Worm (Caenorhabditis elegans): ENCODE data around the gene rme-1.

rme-1 gene

DNA sequence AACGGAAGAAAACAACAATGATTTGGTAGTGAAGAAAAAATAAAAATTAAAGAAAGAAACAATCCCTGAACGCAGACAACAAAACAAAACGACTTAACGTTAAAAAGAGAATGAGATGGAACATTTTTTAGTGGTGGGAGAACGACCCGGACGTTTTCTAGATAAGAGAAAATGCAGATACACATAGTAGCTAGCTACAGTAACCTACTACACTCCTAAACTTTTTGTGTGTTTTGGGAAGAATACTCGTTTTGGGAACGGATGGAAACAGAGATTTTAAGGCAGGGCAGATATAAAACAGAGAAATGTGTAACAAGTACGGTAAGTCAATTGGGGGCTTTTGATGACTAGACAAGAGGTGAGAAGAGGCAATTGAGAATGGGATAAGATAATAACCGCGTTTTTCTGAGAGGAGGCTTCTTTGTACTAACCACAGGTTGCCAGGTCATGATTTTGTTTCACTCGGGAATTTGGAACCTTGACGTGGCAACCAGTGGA is 14.1 kb downstream of the rme-1 start:
- TF ChIP-seq nhr-43 (tag; optimal IDR thresholded peaks at IDR 0.05; ENCODE audit: poor library complexity, severe bottlenecking) (peak; percentile 71), ama-1 (optimal IDR thresholded peaks at IDR 0.05) (peak; percentile 40), jun-1 (tag; optimal IDR thresholded peaks at IDR 0.05) (peak; percentile 6), elt-3 (tag; optimal IDR thresholded peaks at IDR 0.05) (peak in 1 of 3 experiments; percentile 15), daf-12 (tag; optimal IDR thresholded peaks at IDR 0.05) (no peak), hmg-11 (tag; optimal IDR thresholded peaks at IDR 0.05) (peak; percentile 8), aly-2 (tag; optimal IDR thresholded peaks at IDR 0.05) (peak; percentile 27), lin-39 (tag; optimal IDR thresholded peaks at IDR 0.05) (no peak), elt-2 (tag; optimal IDR thresholded peaks at IDR 0.05) (peak; percentile 38), nhr-23 (tag; optimal IDR thresholded peaks at IDR 0.05) (peak; percentile 14), sea-2 (GFP tag; optimal IDR thresholded peaks at IDR 0.05) (no peak), egl-5 (tag; optimal IDR thresholded peaks at IDR 0.05) (no peak), ceh-82 (tag; optimal IDR thresholded peaks at IDR 0.05) (no peak), nhr-28 (tag; optimal IDR thresholded peaks at IDR 0.05) (no peak), pqm-1 (tag; optimal IDR thresholded peaks at IDR 0.05) (no peak), nfya-1 (tag; optimal IDR thresholded peaks at IDR 0.05; ENCODE audit: insufficient read depth) (no peak), nhr-12 (tag; optimal IDR thresholded peaks at IDR 0.05) (no peak)

DNA sequence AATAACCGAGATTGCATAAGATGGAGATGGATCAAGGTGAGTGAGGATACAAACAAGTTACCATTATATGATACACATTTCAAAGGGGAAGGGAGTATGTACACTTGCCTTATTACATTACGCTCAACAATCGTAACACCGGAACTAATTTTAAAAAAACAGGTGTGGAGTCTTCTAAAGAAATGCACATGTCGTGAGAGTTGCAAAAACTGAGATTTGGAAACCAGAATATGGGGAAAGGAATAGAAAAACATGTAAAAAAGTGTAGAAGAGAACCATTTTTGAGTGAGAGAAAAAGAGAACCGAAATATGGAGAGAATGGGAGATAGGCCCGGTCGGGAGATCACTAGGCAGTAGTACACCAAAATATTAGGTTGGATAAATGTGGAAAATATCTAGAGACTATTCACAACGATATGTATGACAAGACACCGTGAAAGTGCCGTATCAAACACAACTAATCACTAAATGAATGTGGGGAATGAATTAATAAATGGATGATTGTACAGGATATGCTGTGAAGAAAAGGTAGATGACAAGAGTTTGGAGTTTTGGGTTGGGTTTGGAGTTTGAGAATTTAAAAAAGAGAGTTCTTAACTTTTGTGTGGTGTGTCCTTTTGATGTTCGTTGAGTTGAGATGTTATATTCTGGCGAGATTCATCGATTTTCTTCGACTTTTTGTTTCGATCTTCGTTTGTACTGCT is 14.8 kb downstream of the rme-1 start:
- no peak for TF ChIP-seq ztf-11 (tag; optimal IDR thresholded peaks at IDR 0.05)
- TF ChIP-seq lin-15B (tag; optimal IDR thresholded peaks at IDR 0.05): no peak
- no peak for TF ChIP-seq nfya-1 (tag; optimal IDR thresholded peaks at IDR 0.05; ENCODE audit: insufficient read depth)
- peak; percentile 66 for TF ChIP-seq ztf-4 (tag; optimal IDR thresholded peaks at IDR 0.05)
- TF ChIP-seq elt-2 (tag; optimal IDR thresholded peaks at IDR 0.05): no peak
- TF ChIP-seq egl-27 (tag; optimal IDR thresholded peaks at IDR 0.05): no peak
- TF ChIP-seq lsy-12 (tag; optimal IDR thresholded peaks at IDR 0.05): no peak
- TF ChIP-seq lin-39 (tag; optimal IDR thresholded peaks at IDR 0.05): no peak
- TF ChIP-seq skn-1 (tag; optimal IDR thresholded peaks at IDR 0.05): no peak
- no peak for TF ChIP-seq nhr-12 (tag; optimal IDR thresholded peaks at IDR 0.05)
- TF ChIP-seq hmg-11 (tag; optimal IDR thresholded peaks at IDR 0.05): no peak
- no peak for TF ChIP-seq ZK546.5 (tag; optimal IDR thresholded peaks at IDR 0.05)
- no peak for TF ChIP-seq zag-1 (tag; optimal IDR thresholded peaks at IDR 0.05)
- TF ChIP-seq R02D3.7 (tag; optimal IDR thresholded peaks at IDR 0.05): no peak
- TF ChIP-seq mml-1 (tag; optimal IDR thresholded peaks at IDR 0.05): no peak
- peak; percentile 77 for TF ChIP-seq nhr-43 (tag; optimal IDR thresholded peaks at IDR 0.05; ENCODE audit: poor library complexity, severe bottlenecking)

DNA sequence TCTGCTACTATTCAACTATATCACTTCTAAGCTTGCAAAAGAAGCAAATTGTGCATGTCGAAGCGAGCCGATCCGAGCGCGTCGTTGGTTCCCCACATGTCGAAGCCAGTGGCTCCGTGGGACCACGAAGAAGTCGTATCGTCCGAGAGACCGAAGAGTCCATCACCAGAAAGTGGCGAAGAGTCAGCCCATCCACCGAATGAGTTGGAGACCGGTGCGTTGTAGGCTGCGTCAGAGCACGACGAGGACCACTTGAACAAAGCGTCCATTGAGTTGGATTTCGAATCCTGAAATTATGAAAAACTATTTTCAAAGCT is 15.3 kb downstream of the rme-1 start:
- peak; percentile 79 for TF ChIP-seq ama-1 (optimal IDR thresholded peaks at IDR 0.05)
- TF ChIP-seq daf-12 (tag; optimal IDR thresholded peaks at IDR 0.05): no peak

DNA sequence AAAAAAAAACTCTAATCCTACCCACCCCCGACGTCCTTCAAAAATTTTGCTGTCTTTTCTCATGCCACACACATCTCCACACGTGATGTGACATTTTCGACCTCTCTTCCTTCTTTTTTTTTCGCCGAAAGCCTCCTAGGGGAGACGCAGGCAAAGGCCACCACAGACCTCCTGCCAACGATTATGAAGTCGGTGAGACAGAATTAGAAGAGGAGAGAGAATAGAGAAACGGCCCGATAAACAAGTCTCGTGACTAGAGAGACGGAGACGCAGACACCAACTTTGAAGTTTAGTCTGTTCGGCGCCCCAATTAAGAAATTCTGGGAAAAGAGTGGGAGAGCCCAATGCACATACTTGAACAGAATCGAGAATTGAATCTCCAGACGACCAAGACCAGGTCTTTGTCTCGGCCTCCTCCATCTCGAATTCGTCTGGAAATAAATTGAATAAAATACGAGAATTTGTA is 15.8 kb downstream of the rme-1 start:
- TF ChIP-seq elt-3 (tag; optimal IDR thresholded peaks at IDR 0.05) (peak in 1 of 3 experiments; percentile 34), unc-62 (GFP tag; optimal IDR thresholded peaks at IDR 0.05) (peak; percentile 99), daf-12 (tag; optimal IDR thresholded peaks at IDR 0.05) (no peak), nhr-12 (tag; optimal IDR thresholded peaks at IDR 0.05) (no peak), nhr-43 (tag; optimal IDR thresholded peaks at IDR 0.05; ENCODE audit: poor library complexity, severe bottlenecking) (peak; percentile 88), skn-1 (tag; optimal IDR thresholded peaks at IDR 0.05) (peak; percentile 85), nhr-77 (tag; optimal IDR thresholded peaks at IDR 0.05) (no peak), fos-1 (tag; optimal IDR thresholded peaks at IDR 0.05) (peak; percentile 5), nhr-11 (tag; optimal IDR thresholded peaks at IDR 0.05) (peak; percentile 90), nhr-28 (tag; optimal IDR thresholded peaks at IDR 0.05) (no peak), elt-1 (tag; optimal IDR thresholded peaks at IDR 0.05) (peak; percentile 81), ceh-28 (tag; optimal IDR thresholded peaks at IDR 0.05) (peak; percentile 89), ceh-16 (tag; optimal IDR thresholded peaks at IDR 0.05) (peak; percentile 51), egl-5 (tag; optimal IDR thresholded peaks at IDR 0.05) (peak; percentile 98), R02D3.7 (tag; optimal IDR thresholded peaks at IDR 0.05) (peak; percentile 62), nhr-67 (tag; optimal IDR thresholded peaks at IDR 0.05) (no peak), ZK546.5 (tag; optimal IDR thresholded peaks at IDR 0.05) (no peak), egl-27 (tag; optimal IDR thresholded peaks at IDR 0.05) (peak; percentile 95), unc-39 (tag; optimal IDR thresholded peaks at IDR 0.05) (peak; percentile 56), nhr-25 (tag; optimal IDR thresholded peaks at IDR 0.05) (peak; percentile 95), jun-1 (tag; optimal IDR thresholded peaks at IDR 0.05) (peak; percentile 95), nhr-237 (tag; optimal IDR thresholded peaks at IDR 0.05) (no peak), ama-1 (optimal IDR thresholded peaks at IDR 0.05) (peak; percentile 98), pha-4 (tag; optimal IDR thresholded peaks at IDR 0.05) (peak; percentile 97), nhr-23 (tag; optimal IDR thresholded peaks at IDR 0.05) (peak; percentile 94), lin-39 (tag; optimal IDR thresholded peaks at IDR 0.05) (peak; percentile 97), hmg-11 (tag; optimal IDR thresholded peaks at IDR 0.05) (peak; percentile 87), mdl-1 (tag; optimal IDR thresholded peaks at IDR 0.05) (peak; percentile 93), pqm-1 (tag; optimal IDR thresholded peaks at IDR 0.05) (peak; percentile 69), ztf-11 (tag; optimal IDR thresholded peaks at IDR 0.05) (no peak), sea-2 (GFP tag; optimal IDR thresholded peaks at IDR 0.05) (peak; percentile 61), mml-1 (tag; optimal IDR thresholded peaks at IDR 0.05) (no peak), nhr-76 (tag; optimal IDR thresholded peaks at IDR 0.05) (peak; percentile 68), ceh-9 (tag; optimal IDR thresholded peaks at IDR 0.05) (no peak), nfya-1 (tag; optimal IDR thresholded peaks at IDR 0.05; ENCODE audit: insufficient read depth) (peak; percentile 97), lin-15B (tag; optimal IDR thresholded peaks at IDR 0.05) (peak; percentile 71)
